Worm (Caenorhabditis elegans) whole organism, young adult: Measurements from ENCODE around the gene ech-3.

ENCODE experiments used
- C17E4.6 ChIP-seq: fragments of 200-800 bp; sonication (Bioruptor generic); IDR thresholded peaks from 2 replicates; pipeline ENCODE4 v1.3.6; 2022; ENCODE audit warnings: missing genetic modification reagents, missing genetic modification characterization, missing compliant biosample characterization
- D2030.7 ChIP-seq: fragments of 200-800 bp; sonication (Bioruptor generic); IDR thresholded peaks from 2 replicates; pipeline ENCODE4 v1.3.6; 2022; ENCODE audit warnings: missing genetic modification reagents, missing genetic modification characterization, missing compliant biosample characterization
- F39B2.1 ChIP-seq: fragments of 200-800 bp; sonication (Bioruptor generic); IDR thresholded peaks from 2 replicates; pipeline ENCODE4 v1.3.6; 2022; ENCODE audit warnings: missing genetic modification reagents, missing genetic modification characterization, missing compliant biosample characterization
- F52B5.7 ChIP-seq: sonication (generic microtip); optimal IDR thresholded peaks from 2 replicates; lab custom pipeline; 2016; ENCODE audit warnings: mild to moderate bottlenecking, missing genetic modification characterization, missing compliant biosample characterization
- F57C9.4 ChIP-seq: sonication (generic microtip); optimal IDR thresholded peaks from 2 replicates; lab custom pipeline; 2017; ENCODE audit warnings: mild to moderate bottlenecking, missing genetic modification characterization, missing compliant biosample characterization
- K12H6.12 ChIP-seq: fragments of 200-800 bp; sonication (Bioruptor generic); optimal IDR thresholded peaks from 2 replicates; lab custom pipeline; 2018; ENCODE audit warnings: mild to moderate bottlenecking, missing genetic modification characterization, missing compliant biosample characterization
- Y53F4B.3 ChIP-seq: fragments of 200-800 bp; sonication (Bioruptor generic); IDR thresholded peaks from 2 replicates; pipeline ENCODE4 v1.3.6; 2022; ENCODE audit warnings: missing genetic modification reagents, missing genetic modification characterization, missing compliant biosample characterization
- Y79H2A.3 ChIP-seq: fragments of 200-800 bp; sonication (Bioruptor generic); conservative IDR thresholded peaks from 2 replicates; pipeline ENCODE4 v1.3.6; 2022; ENCODE audit warnings: missing genetic modification reagents, missing genetic modification characterization, missing compliant biosample characterization
- ZK185.1 ChIP-seq: sonication (generic microtip); optimal IDR thresholded peaks from 2 replicates; lab custom pipeline; 2016; ENCODE audit warnings: mild to moderate bottlenecking, missing genetic modification characterization, missing compliant biosample characterization; ENCODE audit not compliant: poor library complexity, severe bottlenecking
- akir-1 ChIP-seq: fragments of 200-800 bp; sonication (Bioruptor generic); optimal IDR thresholded peaks from 2 replicates; lab custom pipeline; 2018; ENCODE audit warnings: mild to moderate bottlenecking, missing genetic modification characterization, moderate library complexity, missing compliant biosample characterization
- ama-1 ChIP-seq, 3 experiments: fragments of 150-350 bp in 1 of 3; sonication (generic microtip) in 2 of 3; optimal IDR thresholded peaks; 2 replicates each; lab custom pipeline; 2014 to 2018; ENCODE audit warnings: missing biosample characterization in 2 of 3, missing genetic modification characterization in 2 of 3, missing genetic modification reagents in 2 of 3
- aptf-3 ChIP-seq: fragments of 200-800 bp; sonication (Bioruptor generic); IDR thresholded peaks from 2 replicates; pipeline ENCODE4 v1.3.6; 2022; ENCODE audit warnings: missing genetic modification characterization, missing compliant biosample characterization
- atf-7 ChIP-seq: sonication (generic microtip); optimal IDR thresholded peaks from 2 replicates; lab custom pipeline; 2017; ENCODE audit warnings: mild to moderate bottlenecking, missing genetic modification characterization, missing compliant biosample characterization
- ccch-3 ChIP-seq: fragments of 200-800 bp; sonication (Bioruptor generic); optimal IDR thresholded peaks from 2 replicates; lab custom pipeline; 2018; ENCODE audit warnings: mild to moderate bottlenecking, missing genetic modification characterization, missing compliant biosample characterization
- die-1 ChIP-seq: sonication (generic microtip); optimal IDR thresholded peaks from 2 replicates; lab custom pipeline; 2016; ENCODE audit warnings: missing genotype, mild to moderate bottlenecking, missing genetic modification characterization, missing compliant biosample characterization
- egl-44 ChIP-seq: fragments of 200-800 bp; sonication (Bioruptor generic); IDR thresholded peaks from 2 replicates; pipeline ENCODE4 v1.3.6; 2022; ENCODE audit warnings: missing genetic modification reagents, missing genetic modification characterization, missing compliant biosample characterization
- egrh-3 ChIP-seq: fragments of 200-800 bp; sonication (Bioruptor generic); IDR thresholded peaks from 2 replicates; pipeline ENCODE4 v1.3.6; 2022; ENCODE audit warnings: missing genetic modification reagents, missing genetic modification characterization, missing compliant biosample characterization
- ets-4 ChIP-seq: fragments of 200-800 bp; sonication (Bioruptor generic); optimal IDR thresholded peaks from 2 replicates; lab custom pipeline; 2018; ENCODE audit warnings: mild to moderate bottlenecking, missing genetic modification characterization, missing compliant biosample characterization
- hlh-26 ChIP-seq: fragments of 200-800 bp; sonication (Bioruptor generic); conservative IDR thresholded peaks from 2 replicates; pipeline ENCODE4 v1.3.6; 2022; ENCODE audit warnings: missing genetic modification reagents, missing genetic modification characterization, missing compliant biosample characterization
- hmg-20 ChIP-seq: fragments of 200-800 bp; sonication (Bioruptor generic); IDR thresholded peaks from 2 replicates; pipeline ENCODE4 v1.3.6; 2022; ENCODE audit warnings: missing genetic modification reagents, missing genetic modification characterization, missing compliant biosample characterization
- hrde-1 ChIP-seq: sonication (generic microtip); optimal IDR thresholded peaks from 2 replicates; lab custom pipeline; 2016; ENCODE audit warnings: missing genetic modification characterization, mild to moderate bottlenecking, missing compliant biosample characterization, moderate library complexity, missing genotype, missing genetic modification reagents, borderline replicate concordance
- hsf-1 ChIP-seq: fragments of 200-800 bp; sonication (Bioruptor generic); IDR thresholded peaks from 2 replicates; pipeline ENCODE4 v1.3.6; 2022; ENCODE audit warnings: missing genetic modification reagents, missing genetic modification characterization, missing compliant biosample characterization
- let-526 ChIP-seq: fragments of 200-800 bp; sonication (Bioruptor generic); IDR thresholded peaks from 2 replicates; pipeline ENCODE4 v1.3.6; 2022; ENCODE audit warnings: missing genetic modification reagents, missing genetic modification characterization, missing compliant biosample characterization
- lin-35 ChIP-seq, 3 experiments: fragments of 150-350 bp in 2 of 3; sonication (generic microtip) in 1 of 3; optimal IDR thresholded peaks; 2 replicates each; lab custom pipeline; 2014 to 2018; ENCODE audit warnings: missing biosample characterization in 3 of 3, missing genetic modification characterization in 3 of 3, missing genetic modification reagents in 3 of 3
- lin-40 ChIP-seq: sonication (generic microtip); optimal IDR thresholded peaks from 2 replicates; lab custom pipeline; 2016; ENCODE audit warnings: missing genetic modification characterization, mild to moderate bottlenecking, missing compliant biosample characterization, missing genotype, missing genetic modification reagents
- madf-10 ChIP-seq: sonication (generic microtip); optimal IDR thresholded peaks from 2 replicates; lab custom pipeline; 2016; ENCODE audit warnings: mild to moderate bottlenecking, missing genetic modification characterization, missing compliant biosample characterization
- mes-4 ChIP-seq: sonication (generic microtip); optimal IDR thresholded peaks from 2 replicates; lab custom pipeline; 2016; ENCODE audit warnings: missing genotype, missing genetic modification characterization, missing compliant biosample characterization
- nfyb-1 ChIP-seq: fragments of 200-800 bp; sonication (Bioruptor generic); IDR thresholded peaks from 2 replicates; pipeline ENCODE4 v1.3.6; 2022; ENCODE audit warnings: missing genetic modification reagents, missing genetic modification characterization, missing compliant biosample characterization
- nhr-80 ChIP-seq: sonication (generic microtip); optimal IDR thresholded peaks from 2 replicates; lab custom pipeline; 2016; ENCODE audit warnings: missing genetic modification characterization, missing compliant biosample characterization
- nhr-90 ChIP-seq: sonication (generic microtip); optimal IDR thresholded peaks from 2 replicates; lab custom pipeline; 2016; ENCODE audit warnings: missing genotype, mild to moderate bottlenecking, missing genetic modification characterization, missing compliant biosample characterization
- pbrm-1 ChIP-seq: fragments of 200-800 bp; sonication (Bioruptor generic); IDR thresholded peaks from 2 replicates; pipeline ENCODE4 v1.3.6; 2022; ENCODE audit warnings: missing genetic modification reagents, missing genetic modification characterization, missing compliant biosample characterization
- rcor-1 ChIP-seq: fragments of 200-800 bp; sonication (Bioruptor generic); IDR thresholded peaks from 2 replicates; pipeline ENCODE4 v1.3.6; 2022; ENCODE audit warnings: missing genetic modification reagents, missing genetic modification characterization, missing compliant biosample characterization
- rec-8 ChIP-seq, 2 experiments: sonication (generic microtip); optimal IDR thresholded peaks; 2 replicates each; lab custom pipeline; 2016; ENCODE audit warnings: mild to moderate bottlenecking in 2 of 2, missing genetic modification characterization in 2 of 2, missing genetic modification reagents in 2 of 2, missing genotype in 2 of 2, missing biosample characterization in 1 of 2, missing compliant biosample characterization in 1 of 2, moderate library complexity in 1 of 2
- sea-2 ChIP-seq: fragments of 200-800 bp; sonication (Bioruptor generic); IDR thresholded peaks from 2 replicates; pipeline ENCODE4 v1.3.6; 2022; ENCODE audit warnings: missing genetic modification characterization, missing compliant biosample characterization
- snpc-3.4 ChIP-seq: sonication (generic microtip); optimal IDR thresholded peaks from 2 replicates; lab custom pipeline; 2017; ENCODE audit warnings: missing genetic modification characterization, mild to moderate bottlenecking, missing compliant biosample characterization, antibody characterized with exemption, moderate library complexity, missing genotype, missing genetic modification reagents
- snpc-4 ChIP-seq, 5 experiments: fragments of 150-350 bp in 1 of 5; sonication (generic microtip) in 4 of 5; optimal IDR thresholded peaks; 2 replicates each; lab custom pipeline; 2014 to 2018; ENCODE audit warnings: missing genetic modification characterization in 5 of 5, missing biosample characterization in 3 of 5, antibody characterized with exemption in 2 of 5, mild to moderate bottlenecking in 2 of 5, missing compliant biosample characterization in 2 of 5, missing genotype in 2 of 5, moderate library complexity in 2 of 5, missing genetic modification reagents in 1 of 5
- tbp1 ChIP-seq: fragments of 200-800 bp; sonication (Bioruptor generic); optimal IDR thresholded peaks from 2 replicates; lab custom pipeline; 2018; ENCODE audit warnings: mild to moderate bottlenecking, missing genetic modification characterization, missing compliant biosample characterization
- unc-130 ChIP-seq: sonication (generic microtip); optimal IDR thresholded peaks from 2 replicates; lab custom pipeline; 2016; ENCODE audit warnings: missing genetic modification reagents, missing genetic modification characterization, missing compliant biosample characterization
- zfh-2 ChIP-seq: fragments of 200-800 bp; sonication (Bioruptor generic); conservative IDR thresholded peaks from 2 replicates; pipeline ENCODE4 v1.3.6; 2022; ENCODE audit warnings: missing genetic modification reagents, missing genetic modification characterization, missing compliant biosample characterization
- ztf-22 ChIP-seq: fragments of 200-800 bp; sonication (Bioruptor generic); optimal IDR thresholded peaks from 2 replicates; lab custom pipeline; 2018; ENCODE audit warnings: mild to moderate bottlenecking, missing genetic modification characterization, moderate library complexity, missing compliant biosample characterization
- ztf-26 ChIP-seq: sonication (generic microtip); optimal IDR thresholded peaks from 2 replicates; lab custom pipeline; 2017; ENCODE audit warnings: missing genetic modification characterization, missing compliant biosample characterization

The ech-3 gene

DNA sequence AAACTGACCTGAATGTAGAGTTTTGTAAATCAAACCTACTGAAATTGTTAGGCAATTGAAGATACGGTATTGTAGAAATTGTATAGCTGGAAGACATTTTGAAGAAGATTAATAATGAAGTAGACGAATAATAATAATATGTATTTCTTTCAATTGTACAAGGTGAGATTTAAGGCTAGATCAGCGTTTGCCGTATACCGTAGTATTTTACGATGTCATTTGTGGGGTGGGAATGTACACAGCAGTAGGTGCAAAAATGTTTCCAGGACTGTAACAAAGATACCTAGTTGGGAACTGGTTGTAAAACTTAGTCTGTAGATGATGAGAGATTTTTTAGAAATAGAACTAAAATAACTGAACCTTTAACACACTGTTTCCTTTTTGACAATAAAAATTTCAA is 27.4 kb upstream of the ech-3 start, which contains the start of gene ceh-76:
TSS of gene ceh-76 (minus strand) at position 101 of the 400 bp plus-strand sequence.
- no peak for TF ChIP-seq sea-2 (GFP tag; lab: Robert Waterston, UW)
- no peak for TF ChIP-seq ztf-26
- no peak for TF ChIP-seq ztf-22 (GFP tag; lab: Kevin White, UChicago)

DNA sequence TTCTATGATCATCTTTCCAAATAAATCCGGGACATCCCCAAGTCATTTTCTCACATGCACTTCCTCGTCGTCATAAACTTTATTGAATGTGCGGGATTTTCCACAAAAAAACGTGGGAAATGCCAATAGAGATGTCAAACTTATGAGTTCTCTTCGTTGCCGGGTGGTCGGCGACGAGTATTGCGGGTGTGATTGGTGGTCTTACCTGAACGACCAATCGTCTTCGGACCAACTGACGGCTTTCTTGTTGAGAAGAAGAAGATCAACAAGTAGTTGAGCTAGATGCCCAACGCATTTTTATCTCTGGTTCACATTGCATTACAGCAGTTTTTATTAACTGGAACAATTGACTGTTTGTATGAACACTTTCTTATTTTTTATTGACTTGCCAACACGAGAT is 26.9 kb upstream of the ech-3 start:
- TF ChIP-seq Y79H2A.3 (GFP tag; lab: Robert Waterston, UW) (no peak), akir-1 (no peak), ccch-3 (GFP tag; lab: Kevin White, UChicago) (no peak), hmg-20 (no peak), F52B5.7 (tag; lab: Kevin White, UChicago) (no peak), D2030.7 (GFP tag; lab: Robert Waterston, UW) (no peak), mes-4 (tag; lab: Kevin White, UChicago) (no peak), F57C9.4 (tag; lab: Kevin White, UChicago) (no peak), ama-1 (optimal IDR thresholded peaks at IDR 0.05; lab: Kevin White, UChicago) (no peak), ama-1 (GFP tag; optimal IDR thresholded peaks at IDR 0.05; lab: Kevin White, UChicago) (no peak), hlh-26 (GFP tag; lab: Robert Waterston, UW) (no peak)

DNA sequence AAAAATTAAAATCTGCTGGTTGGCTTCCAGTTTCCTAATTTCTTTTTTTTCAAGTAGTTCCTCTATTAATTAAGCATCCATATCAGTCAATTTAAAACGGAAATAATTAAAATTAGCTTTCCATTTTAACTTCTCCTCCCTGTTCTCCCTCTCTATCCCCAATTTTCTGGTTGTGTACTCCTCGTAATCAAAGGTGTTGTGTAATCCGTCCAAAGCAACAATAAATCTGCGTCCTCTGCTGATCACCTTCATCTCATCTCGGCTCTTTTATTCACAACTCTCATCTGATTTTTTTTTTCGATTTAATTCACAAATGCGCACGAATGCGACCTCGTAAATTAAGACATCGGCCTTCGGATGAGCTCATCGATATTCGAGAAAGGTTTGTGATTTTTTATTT is 26.1 kb upstream of the ech-3 start, which contains the start of gene Y97E10AR.2:
TSS of gene Y97E10AR.2 (plus strand) at position 301 of the 400 bp plus-strand sequence.
- TF ChIP-seq pbrm-1 (GFP tag; lab: Robert Waterston, UW) (no peak), C17E4.6 (GFP tag; lab: Robert Waterston, UW) (no peak), hsf-1 (GFP tag; lab: Robert Waterston, UW) (no peak), F39B2.1 (GFP tag; lab: Robert Waterston, UW) (no peak), rec-8 (tag; optimal IDR thresholded peaks at IDR 0.05; lab: Kevin White, UChicago) (no peak), ama-1 (optimal IDR thresholded peaks at IDR 0.05; lab: Kevin White, UChicago) (no peak), ama-1 (GFP tag; optimal IDR thresholded peaks at IDR 0.05; lab: Kevin White, UChicago) (no peak), nhr-80 (tag; lab: Kevin White, UChicago) (no peak), hrde-1 (tag; lab: Kevin White, UChicago) (no peak), Y53F4B.3 (GFP tag; lab: Robert Waterston, UW) (no peak), tbp1 (GFP tag; lab: Kevin White, UChicago) (no peak), egl-44 (GFP tag; lab: Robert Waterston, UW) (no peak), unc-130 (no peak)

DNA sequence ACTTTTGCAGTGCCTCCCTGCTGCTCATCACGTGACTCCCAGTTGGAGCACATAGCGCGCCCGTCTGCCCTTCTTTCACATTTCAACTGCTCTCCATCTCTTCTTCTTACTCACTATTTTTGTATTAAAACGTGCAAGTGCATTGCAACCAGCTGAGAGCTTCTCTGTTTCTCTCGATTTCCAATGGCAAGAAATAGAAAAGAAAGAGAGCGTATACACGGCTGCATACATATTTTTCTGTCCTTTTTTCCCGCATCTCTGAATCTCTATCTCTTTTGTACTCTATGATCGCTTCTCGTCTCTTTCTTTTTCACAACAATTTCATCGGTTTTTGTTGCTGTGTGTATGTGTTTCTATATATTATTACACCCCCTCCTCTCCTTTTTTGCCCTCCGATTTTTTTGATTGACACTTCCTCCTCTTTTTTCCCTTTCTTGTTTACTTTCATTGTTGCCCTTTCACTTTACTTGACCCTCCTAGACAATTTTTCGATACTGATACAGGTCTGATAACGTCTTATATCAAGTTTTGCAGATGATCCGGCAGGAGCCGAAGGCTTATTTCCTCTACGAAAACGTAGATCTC is 21.0 kb upstream of the ech-3 start, which contains the start of gene Y97E10AR.1:
TSS of gene Y97E10AR.1 (plus strand) at position 535 of the 585 bp plus-strand sequence.
- TF ChIP-seq ZK185.1 (tag; lab: Kevin White, UChicago) (peak; percentile 26), let-526 (0 out of 2 replicates have a peak, but pooled peaks have one; percentile 12), D2030.7 (GFP tag; lab: Robert Waterston, UW) (no peak), K12H6.12 (tag; lab: Kevin White, UChicago) (peak; percentile 81), atf-7 (tag; lab: Kevin White, UChicago) (peak; percentile 85), nfyb-1 (GFP tag; lab: Robert Waterston, UW) (peak; percentile 49; the same call in 1 of the 2 replicates), madf-10 (tag; lab: Kevin White, UChicago) (peak; percentile 29), aptf-3 (no peak), egrh-3 (peak; percentile 8; the same call in 1 of the 2 replicates), ets-4 (GFP tag; lab: Kevin White, UChicago) (peak; percentile 52), zfh-2 (GFP tag; lab: Robert Waterston, UW) (0 out of 2 replicates have a peak, but pooled peaks have one; percentile 5), snpc-4 (GFP tag; optimal IDR thresholded peaks at IDR 0.05; lab: Kevin White, UChicago) (no peak), snpc-4 (tag; optimal IDR thresholded peaks at IDR 0.05; lab: Kevin White, UChicago) (peak; percentile 29 to 51 (median 40)), snpc-3.4 (peak; percentile 1), lin-35 (GFP tag; optimal IDR thresholded peaks at IDR 0.05; lab: Kevin White, UChicago) (peak in 1 of 3 experiments; percentile 80), rcor-1 (GFP tag; lab: Robert Waterston, UW) (0 out of 2 replicates have a peak, but pooled peaks have one; percentile 21), die-1 (no peak), pbrm-1 (GFP tag; lab: Robert Waterston, UW) (peak; percentile 57), nhr-90 (tag; lab: Kevin White, UChicago) (peak; percentile 58), lin-40 (peak; percentile 84)
